Worm (Caenorhabditis elegans) whole organism, L4 larva: ENCODE results near the gene B0244.4.

Source experiments
- D1046.2 ChIP-seq: fragments of 200-800 bp; sonication (Bioruptor generic); IDR thresholded peaks from 2 replicates; pipeline ENCODE4 v1.3.6; 2022; ENCODE audit warnings: missing genetic modification characterization, missing compliant biosample characterization
- F10B5.3 ChIP-seq: sonication (generic microtip); optimal IDR thresholded peaks from 2 replicates; lab custom pipeline; 2016; ENCODE audit warnings: mild to moderate bottlenecking, missing genetic modification characterization, missing compliant biosample characterization
- F37D6.2 ChIP-seq: sonication (generic microtip); optimal IDR thresholded peaks from 2 replicates; lab custom pipeline; 2016; ENCODE audit warnings: mild to moderate bottlenecking, missing genetic modification characterization, missing compliant biosample characterization
- F49E8.2 ChIP-seq: sonication (generic microtip); optimal IDR thresholded peaks from 2 replicates; lab custom pipeline; 2016; ENCODE audit warnings: missing compliant biosample characterization, mild to moderate bottlenecking, missing genetic modification characterization, borderline replicate concordance
- Y105C5A.15 ChIP-seq: fragments of 200-800 bp; sonication (Bioruptor generic); IDR thresholded peaks from 2 replicates; pipeline ENCODE4 v1.3.6; 2022; ENCODE audit warnings: missing genetic modification characterization, missing compliant biosample characterization
- Y48G9A.11 ChIP-seq: fragments of 200-800 bp; sonication (Bioruptor generic); IDR thresholded peaks from 2 replicates; pipeline ENCODE4 v1.3.6; 2022; ENCODE audit warnings: missing genetic modification reagents, missing genetic modification characterization, missing compliant biosample characterization
- Y5F2A.4 ChIP-seq: fragments of 200-800 bp; sonication (Bioruptor generic); optimal IDR thresholded peaks from 2 replicates; lab custom pipeline; 2018; ENCODE audit warnings: mild to moderate bottlenecking, missing genetic modification characterization, missing compliant biosample characterization
- Y75B8A.6 ChIP-seq: fragments of 200-800 bp; sonication (Bioruptor generic); IDR thresholded peaks from 2 replicates; pipeline ENCODE4 v1.3.6; 2022; ENCODE audit warnings: missing genetic modification reagents, missing genetic modification characterization, missing compliant biosample characterization
- ZK546.5 ChIP-seq, 2 experiments: sonication (generic microtip); optimal IDR thresholded peaks; 2 replicates each; lab custom pipeline; 2017; ENCODE audit warnings: missing biosample characterization in 2 of 2, missing genetic modification characterization in 2 of 2
- aha-1 ChIP-seq: fragments of 150-350 bp; peaks from one replicate; lab custom pipeline; 2014; ENCODE audit warnings: missing biosample characterization, missing genetic modification characterization
- ama-1 ChIP-seq: fragments of 150-350 bp; optimal IDR thresholded peaks from 2 replicates; lab custom pipeline; 2014; ENCODE audit warnings: inconsistent platforms, mixed read lengths
- ceh-20 ChIP-seq: fragments of 200-800 bp; sonication (Bioruptor generic); IDR thresholded peaks from 2 replicates; pipeline ENCODE4 v1.3.6; 2022; ENCODE audit warnings: missing genetic modification reagents, missing genetic modification characterization, missing compliant biosample characterization
- ces-1 ChIP-seq: fragments of 150-350 bp; sonication (generic microtip); optimal IDR thresholded peaks from 4 replicates; lab custom pipeline; 2014; ENCODE audit warnings: missing biosample characterization, missing genetic modification reagents, missing genetic modification characterization
- cey-2 ChIP-seq: sonication (generic microtip); optimal IDR thresholded peaks from 3 replicates; lab custom pipeline; 2017; ENCODE audit warnings: missing genetic modification characterization, mild to moderate bottlenecking, missing compliant biosample characterization, antibody characterized with exemption, borderline replicate concordance; ENCODE audit not compliant: insufficient read depth
- daf-16 ChIP-seq, 3 experiments: sonication (generic microtip); optimal IDR thresholded peaks; 2 replicates each; lab custom pipeline; 2016 to 2017; ENCODE audit warnings: missing genetic modification characterization in 3 of 3, missing genetic modification reagents in 3 of 3, mild to moderate bottlenecking in 2 of 3, missing compliant biosample characterization in 2 of 3, missing biosample characterization in 1 of 3, moderate library complexity in 1 of 3
- dmd-8 ChIP-seq: fragments of 200-800 bp; sonication (Bioruptor generic); IDR thresholded peaks from 2 replicates; pipeline ENCODE4 v1.3.6; 2022; ENCODE audit warnings: missing genetic modification characterization, missing compliant biosample characterization
- dpl-1 ChIP-seq: fragments of 150-350 bp; optimal IDR thresholded peaks from 2 replicates; lab custom pipeline; 2014; ENCODE audit warnings: missing biosample characterization, missing genetic modification reagents, missing genetic modification characterization
- duxl-1 ChIP-seq: sonication (generic microtip); optimal IDR thresholded peaks from 2 replicates; lab custom pipeline; 2016; ENCODE audit warnings: mild to moderate bottlenecking, missing genetic modification characterization, moderate library complexity, missing compliant biosample characterization; ENCODE audit not compliant: poor library complexity
- dve-1 ChIP-seq: sonication (generic microtip); optimal IDR thresholded peaks from 2 replicates; lab custom pipeline; 2017; ENCODE audit warnings: antibody characterized with exemption, mild to moderate bottlenecking, missing genetic modification characterization, missing compliant biosample characterization; ENCODE audit not compliant: insufficient read depth
- egl-27 ChIP-seq: sonication (generic microtip); optimal IDR thresholded peaks from 3 replicates; lab custom pipeline; 2017; ENCODE audit warnings: missing biosample characterization, missing genetic modification reagents, missing genetic modification characterization
- fos-1 ChIP-seq: fragments of 150-350 bp; optimal IDR thresholded peaks from 2 replicates; lab custom pipeline; 2014; ENCODE audit warnings: missing biosample characterization, missing genetic modification characterization
- gei-8 ChIP-seq: fragments of 200-800 bp; sonication (Bioruptor generic); optimal IDR thresholded peaks from 2 replicates; lab custom pipeline; 2018; ENCODE audit warnings: mild to moderate bottlenecking, missing genetic modification characterization, missing compliant biosample characterization
- hif-1 ChIP-seq, 2 experiments: sonication (generic microtip); optimal IDR thresholded peaks; 2 replicates each; lab custom pipeline; 2016 to 2017; ENCODE audit warnings: missing compliant biosample characterization in 2 of 2, missing genetic modification characterization in 2 of 2, missing genetic modification reagents in 2 of 2, missing genotype in 2 of 2, mild to moderate bottlenecking in 1 of 2
- hlh-11 ChIP-seq: fragments of 200-800 bp; sonication (Bioruptor generic); optimal IDR thresholded peaks from 2 replicates; lab custom pipeline; 2018; ENCODE audit warnings: mild to moderate bottlenecking, missing genetic modification characterization, missing compliant biosample characterization
- jun-1 ChIP-seq: fragments of 150-350 bp; optimal IDR thresholded peaks from 2 replicates; lab custom pipeline; 2014; ENCODE audit warnings: missing biosample characterization, missing genetic modification reagents, missing genetic modification characterization
- lim-7 ChIP-seq: fragments of 200-800 bp; sonication (Bioruptor generic); IDR thresholded peaks from 2 replicates; pipeline ENCODE4 v1.3.6; 2022; ENCODE audit warnings: missing genetic modification characterization, missing compliant biosample characterization
- lin-1 ChIP-seq: fragments of 200-800 bp; sonication (Bioruptor generic); IDR thresholded peaks from 2 replicates; pipeline ENCODE4 v1.3.6; 2022; ENCODE audit warnings: missing genetic modification reagents, missing genetic modification characterization, missing compliant biosample characterization
- lin-29 ChIP-seq: fragments of 200-800 bp; sonication (Bioruptor generic); IDR thresholded peaks from 2 replicates; pipeline ENCODE4 v1.3.6; 2022; ENCODE audit warnings: missing genetic modification reagents, missing genetic modification characterization, missing compliant biosample characterization
- lin-38 ChIP-seq: fragments of 200-800 bp; sonication (Bioruptor generic); IDR thresholded peaks from 2 replicates; pipeline ENCODE4 v1.3.6; 2022; ENCODE audit warnings: missing genetic modification reagents, missing genetic modification characterization, missing compliant biosample characterization
- lir-3 ChIP-seq: sonication (generic microtip); optimal IDR thresholded peaks from 2 replicates; lab custom pipeline; 2016; ENCODE audit warnings: mild to moderate bottlenecking, missing genetic modification characterization, missing compliant biosample characterization
- lsy-2 ChIP-seq, 2 experiments: fragments of 150-350 bp in 1 of 2; sonication (generic microtip) in 1 of 2; optimal IDR thresholded peaks; 2 replicates each; lab custom pipeline; 2014 to 2017; ENCODE audit warnings: missing biosample characterization in 2 of 2, missing genetic modification characterization in 2 of 2
- mdt-29 ChIP-seq: fragments of 200-800 bp; sonication (Bioruptor generic); IDR thresholded peaks from 2 replicates; pipeline ENCODE4 v1.3.6; 2022; ENCODE audit warnings: missing genetic modification reagents, missing genetic modification characterization, missing compliant biosample characterization
- mep-1 ChIP-seq: fragments of 150-350 bp; sonication (generic microtip); optimal IDR thresholded peaks from 3 replicates; lab custom pipeline; 2014; ENCODE audit warnings: missing biosample characterization, missing genetic modification characterization
- mes-2 ChIP-seq: sonication (generic microtip); optimal IDR thresholded peaks from 2 replicates; lab custom pipeline; 2016; ENCODE audit warnings: missing genotype, mild to moderate bottlenecking, missing genetic modification characterization, missing compliant biosample characterization; ENCODE audit not compliant: poor library complexity, severe bottlenecking
- nhr-28 ChIP-seq: fragments of 150-350 bp; optimal IDR thresholded peaks from 2 replicates; lab custom pipeline; 2014; ENCODE audit warnings: missing biosample characterization, missing genetic modification characterization
- nhr-76 ChIP-seq: fragments of 150-350 bp; optimal IDR thresholded peaks from 2 replicates; lab custom pipeline; 2014; ENCODE audit warnings: missing biosample characterization, missing genetic modification characterization
- nhr-77 ChIP-seq: fragments of 150-350 bp; optimal IDR thresholded peaks from 2 replicates; lab custom pipeline; 2014; ENCODE audit warnings: missing biosample characterization, missing genetic modification characterization
- set-16 ChIP-seq: fragments of 200-800 bp; sonication (Bioruptor generic); IDR thresholded peaks from 2 replicates; pipeline ENCODE4 v1.3.6; 2022; ENCODE audit warnings: missing genetic modification reagents, missing genetic modification characterization, missing compliant biosample characterization
- snpc-1.2 ChIP-seq: fragments of 200-800 bp; sonication (Bioruptor generic); IDR thresholded peaks from 2 replicates; pipeline ENCODE4 v1.3.6; 2022; ENCODE audit warnings: missing genetic modification reagents, missing genetic modification characterization, missing compliant biosample characterization
- spr-3 ChIP-seq: fragments of 200-800 bp; sonication (Bioruptor generic); optimal IDR thresholded peaks from 2 replicates; lab custom pipeline; 2018; ENCODE audit warnings: mild to moderate bottlenecking, missing genetic modification characterization, missing compliant biosample characterization
- tag-97 ChIP-seq: fragments of 200-800 bp; sonication (Bioruptor generic); IDR thresholded peaks from 2 replicates; pipeline ENCODE4 v1.3.6; 2022; ENCODE audit warnings: missing genetic modification characterization, missing compliant biosample characterization
- tra-1 ChIP-seq: fragments of 200-800 bp; sonication (Bioruptor generic); IDR thresholded peaks from 2 replicates; pipeline ENCODE4 v1.3.6; 2022; ENCODE audit warnings: missing genetic modification reagents, missing genetic modification characterization, missing compliant biosample characterization
- unc-130 ChIP-seq: sonication (generic microtip); optimal IDR thresholded peaks from 2 replicates; lab custom pipeline; 2016; ENCODE audit warnings: missing genetic modification reagents, missing genetic modification characterization, missing compliant biosample characterization
- unc-39 ChIP-seq: sonication (generic microtip); optimal IDR thresholded peaks from 2 replicates; lab custom pipeline; 2017; ENCODE audit warnings: missing biosample characterization, missing genetic modification characterization
- zfp-2 ChIP-seq: sonication (generic microtip); optimal IDR thresholded peaks from 2 replicates; lab custom pipeline; 2016; ENCODE audit warnings: mild to moderate bottlenecking, missing genetic modification characterization, missing compliant biosample characterization
- zip-11 ChIP-seq: fragments of 200-800 bp; sonication (Bioruptor generic); IDR thresholded peaks from 2 replicates; pipeline ENCODE4 v1.3.6; 2022; ENCODE audit warnings: missing genetic modification characterization, missing compliant biosample characterization
- zip-2 ChIP-seq: fragments of 150-350 bp; optimal IDR thresholded peaks from 2 replicates; lab custom pipeline; 2014; ENCODE audit warnings: missing biosample characterization, missing genetic modification characterization
- ztf-7 ChIP-seq: fragments of 150-350 bp; optimal IDR thresholded peaks from 2 replicates; lab custom pipeline; 2014; ENCODE audit warnings: missing biosample characterization, missing genetic modification characterization

B0244.4 gene

ce11 chrIII:5747185-5747584 is at the start of gene B0244.4:
TSS of gene B0244.4 (plus strand) at chrIII:5747485.
- no peak for TF ChIP-seq ces-1 (GFP tag; lab: Kevin White, UChicago)
- no peak for TF ChIP-seq mdt-29 (GFP tag; lab: Robert Waterston, UW)
- TF ChIP-seq zfp-2, result no peak
- TF ChIP-seq ZK546.5 (tag; optimal IDR thresholded peaks at IDR 0.05; lab: Kevin White, UChicago), result no peak
- no peak for TF ChIP-seq tra-1
- no peak for TF ChIP-seq hif-1 (tag; optimal IDR thresholded peaks at IDR 0.05; lab: Kevin White, UChicago)
- TF ChIP-seq Y105C5A.15, result no peak
- no peak for TF ChIP-seq ceh-20 (GFP tag; lab: Robert Waterston, UW)
- TF ChIP-seq F37D6.2, result no peak
- no peak for TF ChIP-seq mep-1 (tag; lab: Kevin White, UChicago)
- no peak for TF ChIP-seq egl-27 (tag; lab: Kevin White, UChicago)
- no peak for TF ChIP-seq D1046.2 (GFP tag; lab: Robert Waterston, UW)
- TF ChIP-seq spr-3 (GFP tag; lab: Kevin White, UChicago), result no peak
- TF ChIP-seq nhr-76, result no peak
- no peak for TF ChIP-seq tag-97 (GFP tag; lab: Robert Waterston, UW)
- TF ChIP-seq duxl-1 (tag; lab: Kevin White, UChicago), result no peak
- TF ChIP-seq F10B5.3, result no peak

DNA sequence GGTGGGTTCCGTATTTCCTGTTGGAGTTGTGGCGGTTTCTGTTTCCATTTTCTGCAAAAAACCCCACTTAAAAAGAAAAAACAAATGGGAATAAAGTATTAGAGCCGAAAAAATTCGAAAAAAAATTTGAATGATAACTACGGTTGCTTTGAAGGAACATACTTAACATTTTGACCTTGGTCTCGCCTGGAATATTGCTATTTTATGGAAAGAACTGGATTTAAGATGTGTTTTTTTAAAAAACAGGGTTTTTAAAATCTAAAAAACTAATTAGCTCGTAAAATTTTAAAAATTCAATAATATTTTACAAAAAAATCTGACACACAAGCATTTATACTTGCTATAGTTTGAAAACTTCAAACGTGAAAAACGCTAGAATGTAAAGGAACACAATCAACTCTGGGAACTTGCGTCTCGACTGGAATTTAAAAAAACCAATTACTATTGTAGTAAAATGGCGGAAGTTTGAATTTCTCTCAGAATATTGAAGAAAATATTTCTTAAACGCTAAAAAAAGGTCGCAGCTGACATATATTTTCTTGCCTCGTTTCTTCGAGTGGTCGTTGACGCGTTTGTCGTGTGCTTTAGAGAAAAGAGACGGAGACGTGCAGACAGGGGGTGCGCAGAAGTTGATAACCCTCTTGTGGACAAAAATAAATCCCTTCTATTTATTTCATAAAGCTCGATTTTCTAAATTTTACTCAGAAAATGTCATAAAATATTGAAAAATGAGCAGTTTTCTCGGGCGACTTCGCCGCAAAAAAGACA is 49.1 kb upstream of the B0244.4 start, which contains the start of the genes lgg-3 and rgs-5:
lgg-3 (minus strand) TSS at position 51 of the 768 bp plus-strand sequence.
rgs-5 (plus strand) TSS at position 593 of the 768 bp plus-strand sequence.
- TF ChIP-seq dmd-8 (GFP tag; lab: Robert Waterston, UW) (no peak), mes-2 (peak; percentile 71), lin-1 (GFP tag; lab: Robert Waterston, UW) (no peak), unc-39 (no peak), tra-1 (no peak), set-16 (GFP tag; lab: Robert Waterston, UW) (no peak), mep-1 (tag; lab: Kevin White, UChicago) (peak; percentile 60), ztf-7 (no peak), Y5F2A.4 (GFP tag; lab: Kevin White, UChicago) (no peak), Y75B8A.6 (GFP tag; lab: Robert Waterston, UW) (no peak), gei-8 (GFP tag; lab: Kevin White, UChicago) (no peak), zip-2 (tag; lab: Kevin White, UChicago) (no peak), lsy-2 (tag; optimal IDR thresholded peaks at IDR 0.05; lab: Kevin White, UChicago) (peak in 1 of 2 experiments; percentile 64), cey-2 (no peak), unc-130 (GFP tag; lab: Kevin White, UChicago) (no peak), duxl-1 (tag; lab: Kevin White, UChicago) (no peak), lim-7 (GFP tag; lab: Robert Waterston, UW) (no peak), jun-1 (tag; lab: Kevin White, UChicago) (no peak), nhr-77 (no peak), daf-16 (GFP tag; optimal IDR thresholded peaks at IDR 0.05; lab: Kevin White, UChicago) (no peak), daf-16 (tag; optimal IDR thresholded peaks at IDR 0.05; lab: Kevin White, UChicago) (peak; percentile 8), aha-1 (no peak), Y105C5A.15 (no peak), fos-1 (tag; lab: Kevin White, UChicago) (no peak), ceh-20 (GFP tag; lab: Robert Waterston, UW) (no peak), dve-1 (tag; lab: Kevin White, UChicago) (peak; percentile 1), zip-11 (no peak), hlh-11 (peak; percentile 52), lin-29 (GFP tag; lab: Robert Waterston, UW) (no peak), dpl-1 (GFP tag; lab: Kevin White, UChicago) (peak; percentile 58), F49E8.2 (tag; lab: Kevin White, UChicago) (peak; percentile 82), nhr-28 (tag; lab: Kevin White, UChicago) (peak; percentile 51), lir-3 (tag; lab: Kevin White, UChicago) (no peak), snpc-1.2 (GFP tag; lab: Robert Waterston, UW) (no peak), Y48G9A.11 (GFP tag; lab: Robert Waterston, UW) (no peak), lin-38 (GFP tag; lab: Robert Waterston, UW) (peak; percentile 39; the same call in 1 of the 2 replicates), ama-1 (lab: Kevin White, UChicago) (no peak), F37D6.2 (no peak)
